Fruit fly (Drosophila melanogaster) whole organism, adult: ENCODE data around the gene CG32066.

Experiments used
- CG11617 ChIP-seq: fragments of 200-800 bp; sonication (Bioruptor generic); optimal IDR thresholded peaks from 2 replicates; lab custom pipeline; 2017; ENCODE audit warnings: mild to moderate bottlenecking, missing biosample characterization, missing genetic modification reagents, missing genetic modification characterization
- CG33017 ChIP-seq: fragments of 200-800 bp; sonication (Bioruptor generic); optimal IDR thresholded peaks from 2 replicates; lab custom pipeline; 2018; ENCODE audit warnings: missing biosample characterization, mild to moderate bottlenecking, missing genetic modification characterization, moderate library complexity
- CG5204 ChIP-seq: fragments of 200-800 bp; sonication (Bioruptor generic); optimal IDR thresholded peaks from 2 replicates; lab custom pipeline; 2016; ENCODE audit warnings: missing biosample characterization, missing genetic modification characterization
- CG7101 ChIP-seq: fragments of 200-800 bp; sonication (Bioruptor generic); optimal IDR thresholded peaks from 2 replicates; lab custom pipeline; 2018; ENCODE audit warnings: missing biosample characterization, mild to moderate bottlenecking, missing genetic modification characterization, moderate library complexity
- Mnt ChIP-seq: fragments of 200-800 bp; sonication (Bioruptor generic); optimal IDR thresholded peaks from 2 replicates; lab custom pipeline; 2016; ENCODE audit warnings: missing biosample characterization, mild to moderate bottlenecking, missing genetic modification characterization
- kay ChIP-seq: fragments of 200-800 bp; sonication (Bioruptor generic); peaks from one replicate; lab custom pipeline; 2016; ENCODE audit warnings: missing biosample characterization, missing genetic modification characterization, borderline replicate concordance
- pad ChIP-seq: fragments of 200-800 bp; sonication (Bioruptor generic); optimal IDR thresholded peaks from 3 replicates; lab custom pipeline; 2017; ENCODE audit warnings: missing biosample characterization, missing genetic modification characterization, mild to moderate bottlenecking, moderate library complexity, missing genetic modification reagents
- toe ChIP-seq: fragments of 200-800 bp; sonication (Bioruptor generic); optimal IDR thresholded peaks from 2 replicates; lab custom pipeline; 2016; ENCODE audit warnings: missing biosample characterization, missing genetic modification characterization

DNA sequence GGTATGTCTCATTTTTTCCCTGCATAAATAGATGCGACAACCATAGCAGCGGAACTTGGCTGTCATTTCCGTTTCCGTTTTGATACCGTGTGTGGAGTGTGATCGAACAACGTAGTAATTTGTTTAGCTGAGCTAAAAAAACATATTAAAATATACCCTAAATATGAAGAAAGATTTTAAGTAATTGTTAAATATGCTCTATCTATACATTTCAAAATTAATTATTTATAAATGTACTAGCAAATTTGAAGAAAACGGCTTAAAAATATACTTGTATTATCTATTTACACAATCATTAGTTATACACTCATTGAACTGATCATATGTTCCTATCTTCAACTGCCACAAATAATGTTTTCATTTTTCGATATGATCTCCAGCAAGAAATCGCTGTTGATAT lies 34.6 kb downstream of the CG32066 start, which contains the start of gene CG34238:
- TF ChIP-seq Mnt (GFP tag; lab: Kevin White, UChicago) (no peak), CG33017 (no peak), kay (no peak), CG7101 (tag; lab: Kevin White, UChicago) (no peak), pad (GFP tag; lab: Kevin White, UChicago) (no peak), CG11617 (GFP tag; lab: Kevin White, UChicago) (no peak), CG5204 (no peak), toe (GFP tag; lab: Kevin White, UChicago) (no peak)
